Fruit fly (Drosophila melanogaster) whole organism, embryonic: ENCODE data around the gene bwa.
A peak's percentile ranks its signal among the peaks of the same experiment; 100 is the strongest.

Source experiments
- Adf1 ChIP-seq: fragments of 200-800 bp; sonication (Bioruptor generic); IDR thresholded peaks from 2 replicates; pipeline ENCODE4 v1.3.6; 2022; ENCODE audit warnings: missing biosample characterization, missing genetic modification characterization
- CG10462 ChIP-seq: fragments of 200-800 bp; sonication (Bioruptor generic); optimal IDR thresholded peaks from 2 replicates; lab custom pipeline; 2016; ENCODE audit warnings: missing biosample characterization, missing genetic modification characterization
- CG10565 ChIP-seq: fragments of 200-800 bp; sonication (Bioruptor generic); optimal IDR thresholded peaks from 3 replicates; lab custom pipeline; 2016; ENCODE audit warnings: missing biosample characterization, mild to moderate bottlenecking, missing genetic modification characterization
- CG12071 ChIP-seq: fragments of 200-800 bp; sonication (Bioruptor generic); optimal IDR thresholded peaks from 3 replicates; lab custom pipeline; 2018; ENCODE audit warnings: missing biosample characterization, mild to moderate bottlenecking, missing genetic modification characterization
- CG14441 ChIP-seq: fragments of 200-800 bp; sonication (Bioruptor generic); IDR thresholded peaks from 2 replicates; pipeline ENCODE4 v1.3.6; 2022; ENCODE audit warnings: missing biosample characterization, missing genetic modification characterization
- CG14965 ChIP-seq: fragments of 200-800 bp; sonication (Bioruptor generic); optimal IDR thresholded peaks from 2 replicates; lab custom pipeline; 2016; ENCODE audit warnings: missing biosample characterization, missing genetic modification characterization, borderline replicate concordance
- CG15601 ChIP-seq: fragments of 200-800 bp; sonication (Bioruptor generic); optimal IDR thresholded peaks from 3 replicates; lab custom pipeline; 2019; ENCODE audit warnings: missing biosample characterization, mild to moderate bottlenecking, missing genetic modification characterization, moderate library complexity
- CG17186 ChIP-seq: fragments of 200-800 bp; sonication (Bioruptor generic); optimal IDR thresholded peaks from 3 replicates; lab custom pipeline; 2017; ENCODE audit warnings: missing biosample characterization, missing genetic modification reagents, missing genetic modification characterization
- CG2202 ChIP-seq: fragments of 200-800 bp; sonication (Bioruptor generic); optimal IDR thresholded peaks from 2 replicates; lab custom pipeline; 2018; ENCODE audit warnings: missing biosample characterization, mild to moderate bottlenecking, missing genetic modification characterization
- CG32532 ChIP-seq: fragments of 200-800 bp; sonication (Bioruptor generic); IDR thresholded peaks from 2 replicates; pipeline ENCODE4 v1.3.6; 2022; ENCODE audit warnings: missing biosample characterization, missing genetic modification characterization
- CG33557 ChIP-seq: fragments of 200-800 bp; sonication (Bioruptor generic); optimal IDR thresholded peaks from 2 replicates; lab custom pipeline; 2019; ENCODE audit warnings: missing biosample characterization, mild to moderate bottlenecking, missing genetic modification characterization, moderate library complexity
- CG43689 ChIP-seq: fragments of 200-800 bp; sonication (Bioruptor generic); IDR thresholded peaks from 2 replicates; pipeline ENCODE4 v1.3.6; 2022; ENCODE audit warnings: missing biosample characterization, missing genetic modification characterization
- CG5245 ChIP-seq: fragments of 200-800 bp; sonication (Bioruptor generic); optimal IDR thresholded peaks from 3 replicates; lab custom pipeline; 2016; ENCODE audit warnings: missing biosample characterization, missing genetic modification characterization
- CG6654 ChIP-seq: fragments of 200-800 bp; sonication (Bioruptor generic); optimal IDR thresholded peaks from 2 replicates; lab custom pipeline; 2017; ENCODE audit warnings: missing biosample characterization, mild to moderate bottlenecking, missing genetic modification characterization
- CG6813 ChIP-seq: fragments of 200-800 bp; sonication (Bioruptor generic); optimal IDR thresholded peaks from 2 replicates; lab custom pipeline; 2017; ENCODE audit warnings: missing biosample characterization, missing genetic modification characterization, mild to moderate bottlenecking, moderate library complexity, missing genetic modification reagents
- CG8281 ChIP-seq: fragments of 200-800 bp; sonication (Bioruptor generic); optimal IDR thresholded peaks from 2 replicates; lab custom pipeline; 2018; ENCODE audit warnings: missing biosample characterization, mild to moderate bottlenecking, missing genetic modification characterization, moderate library complexity
- CG9609 ChIP-seq: fragments of 200-800 bp; sonication (Bioruptor generic); optimal IDR thresholded peaks from 3 replicates; lab custom pipeline; 2016; ENCODE audit warnings: missing biosample characterization, missing genetic modification characterization
- D ChIP-seq, 2 experiments: fragments of 200-800 bp in 1 of 2; fragments of >200 bp in 1 of 2; sonication (Bioruptor generic) in 1 of 2; optimal IDR thresholded peaks; 2 replicates in 1 of 2; 3 replicates in 1 of 2; lab custom pipeline; 2017; ENCODE audit warnings: mild to moderate bottlenecking in 1 of 2, missing biosample characterization in 1 of 2, missing genetic modification characterization in 1 of 2, missing genetic modification reagents in 1 of 2
- Deaf1 ChIP-seq: fragments of 200-800 bp; optimal IDR thresholded peaks from 3 replicates; lab custom pipeline; 2019; ENCODE audit warnings: missing biosample characterization, mild to moderate bottlenecking, missing genetic modification characterization, moderate library complexity
- Dll ChIP-seq: fragments of 200-800 bp; sonication (Bioruptor generic); IDR thresholded peaks from 4 replicates; pipeline ENCODE4 v1.3.6; 2022; ENCODE audit warnings: missing biosample characterization, missing genetic modification characterization; ENCODE audit not compliant: partially characterized antibody
- Dref ChIP-seq: fragments of 200-800 bp; sonication (Bioruptor generic); IDR thresholded peaks from 2 replicates; pipeline ENCODE4 v1.3.6; 2022; ENCODE audit warnings: missing biosample characterization, missing genetic modification characterization
- Ets65A ChIP-seq: fragments of 200-800 bp; sonication (Bioruptor generic); peaks from one replicate; lab custom pipeline; 2016; ENCODE audit warnings: missing biosample characterization, missing genetic modification characterization
- Gsc ChIP-seq: fragments of 200-800 bp; sonication (Bioruptor generic); IDR thresholded peaks from 2 replicates; pipeline ENCODE4 v1.3.6; 2022; ENCODE audit warnings: missing biosample characterization, missing genetic modification characterization
- HLH54F ChIP-seq: fragments of 200-800 bp; sonication (Bioruptor generic); optimal IDR thresholded peaks from 3 replicates; lab custom pipeline; 2016; ENCODE audit warnings: missing biosample characterization, missing genetic modification characterization
- HmgZ ChIP-seq: fragments of 200-800 bp; sonication (Bioruptor generic); optimal IDR thresholded peaks from 2 replicates; lab custom pipeline; 2018; ENCODE audit warnings: missing biosample characterization, mild to moderate bottlenecking, missing genetic modification characterization
- Hr39 ChIP-seq: fragments of >200 bp; optimal IDR thresholded peaks from 2 replicates; lab custom pipeline; 2017
- Lim3 ChIP-seq: fragments of 200-800 bp; sonication (Bioruptor generic); IDR thresholded peaks from 2 replicates; pipeline ENCODE4 v1.3.6; 2022; ENCODE audit warnings: missing biosample characterization, missing genetic modification characterization
- NFAT ChIP-seq: fragments of 200-800 bp; sonication (Bioruptor generic); IDR thresholded peaks from 2 replicates; pipeline ENCODE4 v1.3.6; 2022; ENCODE audit warnings: missing biosample characterization, missing genetic modification characterization
- aop ChIP-seq: fragments of 200-800 bp; sonication (Bioruptor generic); IDR thresholded peaks from 2 replicates; pipeline ENCODE4 v1.3.6; 2022; ENCODE audit warnings: missing biosample characterization, missing genetic modification characterization
- bsh ChIP-seq, 2 experiments: fragments of 200-800 bp; sonication (Bioruptor generic); optimal IDR thresholded peaks; 2 replicates each; lab custom pipeline; 2017 to 2018; ENCODE audit warnings: mild to moderate bottlenecking in 2 of 2, missing biosample characterization in 2 of 2, missing genetic modification characterization in 2 of 2, moderate library complexity in 1 of 2
- chinmo ChIP-seq: fragments of 200-800 bp; sonication (Bioruptor generic); IDR thresholded peaks from 4 replicates; pipeline ENCODE4 v1.3.6; 2022; ENCODE audit warnings: missing biosample characterization, missing genetic modification characterization; ENCODE audit not compliant: partially characterized antibody
- fru ChIP-seq: fragments of >200 bp; optimal IDR thresholded peaks from 2 replicates; lab custom pipeline; 2017
- gcm ChIP-seq: fragments of 200-800 bp; sonication (Bioruptor generic); optimal IDR thresholded peaks from 2 replicates; lab custom pipeline; 2019; ENCODE audit warnings: missing biosample characterization, mild to moderate bottlenecking, missing genetic modification characterization, moderate library complexity
- grau ChIP-seq: fragments of 200-800 bp; optimal IDR thresholded peaks from 3 replicates; lab custom pipeline; 2019; ENCODE audit warnings: missing biosample characterization, mild to moderate bottlenecking, missing genetic modification characterization, moderate library complexity
- gsb ChIP-seq: fragments of 200-800 bp; sonication (Bioruptor generic); IDR thresholded peaks from 2 replicates; pipeline ENCODE4 v1.3.6; 2022; ENCODE audit warnings: missing biosample characterization, missing genetic modification characterization
- gsb-n ChIP-seq: fragments of 200-800 bp; sonication (Bioruptor generic); optimal IDR thresholded peaks from 3 replicates; lab custom pipeline; 2018; ENCODE audit warnings: missing biosample characterization, mild to moderate bottlenecking, missing genetic modification characterization
- hbn ChIP-seq: fragments of 200-800 bp; sonication (Bioruptor generic); IDR thresholded peaks from 2 replicates; pipeline ENCODE4 v1.3.6; 2022; ENCODE audit warnings: missing biosample characterization, missing genetic modification characterization; ENCODE audit not compliant: partially characterized antibody
- hth ChIP-seq: fragments of >200 bp; optimal IDR thresholded peaks from 2 replicates; lab custom pipeline; 2017; ENCODE audit warnings: inconsistent platforms
- insv ChIP-seq, 2 experiments: fragments of 200-800 bp; sonication (Bioruptor generic); optimal IDR thresholded peaks; 3 replicates each; lab custom pipeline; 2016 to 2018; ENCODE audit warnings: missing biosample characterization in 2 of 2, missing genetic modification characterization in 2 of 2
- kni ChIP-seq: fragments of 200-800 bp; sonication (Bioruptor generic); optimal IDR thresholded peaks from 3 replicates; lab custom pipeline; 2017; ENCODE audit warnings: mild to moderate bottlenecking, missing biosample characterization, missing genetic modification reagents, missing genetic modification characterization
- lola ChIP-seq, 3 experiments: fragments of >200 bp in 2 of 3; fragments of 200-800 bp in 1 of 3; sonication (Bioruptor generic) in 1 of 3; optimal IDR thresholded peaks; 2 replicates each; lab custom pipeline; 2017 to 2019; ENCODE audit warnings: missing biosample characterization in 3 of 3, missing genetic modification characterization in 3 of 3, mild to moderate bottlenecking in 1 of 3, moderate library complexity in 1 of 3
- mld ChIP-seq: fragments of 200-800 bp; sonication (Bioruptor generic); IDR thresholded peaks from 3 replicates; pipeline ENCODE4 v1.3.6; 2022; ENCODE audit warnings: missing biosample characterization, missing genetic modification characterization; ENCODE audit not compliant: partially characterized antibody
- rib ChIP-seq: fragments of 200-800 bp; sonication (Bioruptor generic); IDR thresholded peaks from 2 replicates; pipeline ENCODE4 v1.3.6; 2022; ENCODE audit warnings: missing biosample characterization, missing genetic modification characterization
- stwl ChIP-seq: fragments of 200-800 bp; sonication (Bioruptor generic); optimal IDR thresholded peaks from 3 replicates; lab custom pipeline; 2018; ENCODE audit warnings: missing biosample characterization, mild to moderate bottlenecking, missing genetic modification characterization, moderate library complexity
- wdn ChIP-seq: fragments of 200-800 bp; sonication (Bioruptor generic); IDR thresholded peaks from 2 replicates; pipeline ENCODE4 v1.3.6; 2022; ENCODE audit warnings: missing biosample characterization, missing genetic modification characterization

The bwa gene

dm6 chr2L:20120388-20121232 is 54.4 kb downstream of the bwa start (continued):
- TF ChIP-seq grau (tag; lab: Kevin White, UChicago) (peak; percentile 80), CG10462 (peak; percentile 68), D (optimal IDR thresholded peaks at IDR 0.05; lab: Kevin White, UChicago) (no peak), D (GFP tag; optimal IDR thresholded peaks at IDR 0.05; lab: Kevin White, UChicago) (peak; percentile 57), CG9609 (peak; percentile 93), Dll (GFP tag; lab: Robert Waterston, UW) (peak; percentile 89), mld (GFP tag; lab: Robert Waterston, UW) (0 out of 3 replicates have a peak, but pooled peaks have one; percentile 43), CG14965 (GFP tag; lab: Kevin White, UChicago) (peak; percentile 50), Adf1 (peak; percentile 34), Gsc (GFP tag; lab: Robert Waterston, UW) (peak; percentile 92), CG2202 (peak; percentile 47), gsb (GFP tag; lab: Robert Waterston, UW) (peak; percentile 80), lola (GFP tag; optimal IDR thresholded peaks at IDR 0.05; lab: Kevin White, UChicago) (peak in 1 of 3 experiments; percentile 70), Ets65A (peak; percentile 100), HLH54F (GFP tag; lab: Kevin White, UChicago) (peak; percentile 87), CG8281 (peak; percentile 6), kni (GFP tag; lab: Kevin White, UChicago) (peak; percentile 34), CG14441 (GFP tag; lab: Robert Waterston, UW) (peak; percentile 94), stwl (tag; lab: Kevin White, UChicago) (peak; percentile 31), CG6813 (GFP tag; lab: Kevin White, UChicago) (peak; percentile 51), CG12071 (GFP tag; lab: Kevin White, UChicago) (peak; percentile 60), fru (lab: Kevin White, UChicago) (no peak), hth (lab: Kevin White, UChicago) (no peak), gcm (no peak), gsb-n (tag; lab: Kevin White, UChicago) (peak; percentile 64), Dref (GFP tag; lab: Robert Waterston, UW) (peak; percentile 56), HmgZ (tag; lab: Kevin White, UChicago) (peak; percentile 66), CG32532 (GFP tag; lab: Robert Waterston, UW) (peak; percentile 98), CG10565 (GFP tag; lab: Kevin White, UChicago) (peak; percentile 31), CG5245 (GFP tag; lab: Kevin White, UChicago) (peak; percentile 98), wdn (GFP tag; lab: Robert Waterston, UW) (peak; percentile 76), CG6654 (GFP tag; lab: Kevin White, UChicago) (peak; percentile 53)
- TF ChIP-seq, all 482 proteins: peak for 415

dm6 chr2L:20121233-20121551 is 55.0 kb downstream of the bwa start:
- TF ChIP-seq Lim3 (GFP tag; lab: Robert Waterston, UW), result no peak
- no peak for TF ChIP-seq rib
- no peak for TF ChIP-seq Hr39 (lab: Kevin White, UChicago)
- peak; percentile 72 for TF ChIP-seq D (optimal IDR thresholded peaks at IDR 0.05; lab: Kevin White, UChicago)
- no peak for TF ChIP-seq D (GFP tag; optimal IDR thresholded peaks at IDR 0.05; lab: Kevin White, UChicago)
- TF ChIP-seq CG33557, result no peak
- TF ChIP-seq CG43689 (GFP tag; lab: Robert Waterston, UW), result no peak
- peak in 1 of 2 experiments; percentile 84 for TF ChIP-seq insv (GFP tag; optimal IDR thresholded peaks at IDR 0.05; lab: Kevin White, UChicago)
- TF ChIP-seq CG32532 (GFP tag; lab: Robert Waterston, UW), result no peak
- no peak for TF ChIP-seq CG15601 (tag; lab: Kevin White, UChicago)
- TF ChIP-seq aop, result no peak
- 0 out of 4 replicates have a peak, but pooled peaks have one; percentile 12 for TF ChIP-seq chinmo
- TF ChIP-seq NFAT (GFP tag; lab: Robert Waterston, UW), result no peak
- 0 out of 2 replicates have a peak, but pooled peaks have one; percentile 23 for TF ChIP-seq hbn (GFP tag; lab: Robert Waterston, UW)
- no peak for TF ChIP-seq bsh (GFP tag; optimal IDR thresholded peaks at IDR 0.05; lab: Kevin White, UChicago)
- peak; percentile 64 for TF ChIP-seq Deaf1 (tag; lab: Kevin White, UChicago)
- TF ChIP-seq CG17186 (GFP tag; lab: Kevin White, UChicago), result no peak
